Worm (Caenorhabditis elegans) whole organism, L1 larva: ENCODE results near the gene str-204.

Experiments
- aly-2 ChIP-seq: fragments of 150-350 bp; optimal IDR thresholded peaks from 2 replicates; lab custom pipeline; 2014; ENCODE audit warnings: missing biosample characterization, missing genetic modification characterization
- ama-1 ChIP-seq: fragments of 150-350 bp; optimal IDR thresholded peaks from 2 replicates; lab custom pipeline; 2014
- dpl-1 ChIP-seq, 3 experiments: fragments of 150-350 bp in 2 of 3; sonication (generic microtip) in 1 of 3; optimal IDR thresholded peaks; 2 replicates each; lab custom pipeline; 2014 to 2017; ENCODE audit warnings: missing biosample characterization in 3 of 3, missing genetic modification characterization in 3 of 3, missing genetic modification reagents in 3 of 3
- egl-27 ChIP-seq, 2 experiments: fragments of 150-350 bp in 1 of 2; sonication (generic microtip); optimal IDR thresholded peaks; 3 replicates each; lab custom pipeline; 2017 to 2018; ENCODE audit warnings: missing biosample characterization in 2 of 2, missing genetic modification characterization in 2 of 2, missing genetic modification reagents in 2 of 2
- jun-1 ChIP-seq: fragments of 150-350 bp; optimal IDR thresholded peaks from 2 replicates; lab custom pipeline; 2014; ENCODE audit warnings: missing biosample characterization, missing genetic modification reagents, missing genetic modification characterization
- lin-13 ChIP-seq: fragments of 150-350 bp; optimal IDR thresholded peaks from 2 replicates; lab custom pipeline; 2014; ENCODE audit warnings: missing biosample characterization, missing genetic modification reagents, missing genetic modification characterization
- nhr-11 ChIP-seq: fragments of 150-350 bp; optimal IDR thresholded peaks from 2 replicates; lab custom pipeline; 2014; ENCODE audit warnings: missing biosample characterization, missing genetic modification characterization
- nhr-28 ChIP-seq: fragments of 150-350 bp; optimal IDR thresholded peaks from 2 replicates; lab custom pipeline; 2014; ENCODE audit warnings: missing biosample characterization, missing genetic modification characterization
- nhr-90 ChIP-seq: sonication (generic microtip); optimal IDR thresholded peaks from 2 replicates; lab custom pipeline; 2016; ENCODE audit warnings: mild to moderate bottlenecking, missing genetic modification characterization, missing compliant biosample characterization; ENCODE audit not compliant: poor library complexity
- unc-62 ChIP-seq: fragments of 150-350 bp; optimal IDR thresholded peaks from 2 replicates; lab custom pipeline; 2014; ENCODE audit warnings: missing biosample characterization, missing genetic modification reagents, missing genetic modification characterization
- ztf-11 ChIP-seq, 2 experiments: sonication (generic microtip); optimal IDR thresholded peaks; 2 replicates each; lab custom pipeline; 2016 to 2017; ENCODE audit warnings: missing genetic modification characterization in 2 of 2, missing biosample characterization in 1 of 2, missing compliant biosample characterization in 1 of 2

ce11 chrV:7138320-7138719, 21.2 kb upstream of the str-204 start, which contains the start of gene str-112:
- no peak for TF ChIP-seq egl-27 (tag; optimal IDR thresholded peaks at IDR 0.05; lab: Kevin White, UChicago)
- TF ChIP-seq ztf-11 (tag; optimal IDR thresholded peaks at IDR 0.05; lab: Kevin White, UChicago) = no peak
- TF ChIP-seq lin-13 (GFP tag; lab: Kevin White, UChicago) = no peak
- no peak for TF ChIP-seq nhr-11 (tag; lab: Kevin White, UChicago)
- no peak for TF ChIP-seq dpl-1 (GFP tag; optimal IDR thresholded peaks at IDR 0.05; lab: Kevin White, UChicago)
- no peak for TF ChIP-seq unc-62
- TF ChIP-seq jun-1 (tag; lab: Kevin White, UChicago) = no peak
- no peak for TF ChIP-seq nhr-28 (tag; lab: Kevin White, UChicago)
- no peak for TF ChIP-seq aly-2
- no peak for TF ChIP-seq nhr-90
- no peak for TF ChIP-seq ama-1 (lab: Kevin White, UChicago)
